Fruit fly (Drosophila melanogaster) whole organism, embryonic: ENCODE measurements around the gene CG33288.

Experiments
- Atf-2 ChIP-seq: fragments of 200-800 bp; sonication (Bioruptor generic); optimal IDR thresholded peaks from 2 replicates; lab custom pipeline; 2016; ENCODE audit warnings: missing biosample characterization, missing genetic modification characterization
- Bgb ChIP-seq: fragments of 200-800 bp; sonication (Bioruptor generic); IDR thresholded peaks from 2 replicates; pipeline ENCODE4 v1.3.6; 2022; ENCODE audit warnings: missing biosample characterization, missing genetic modification characterization; ENCODE audit not compliant: partially characterized antibody
- CG11696 ChIP-seq: fragments of 200-800 bp; sonication (Bioruptor generic); IDR thresholded peaks from 2 replicates; pipeline ENCODE4 v1.3.6; 2022; ENCODE audit warnings: missing biosample characterization, missing genetic modification characterization
- CG13287 ChIP-seq: fragments of 200-800 bp; sonication (Bioruptor generic); IDR thresholded peaks from 2 replicates; pipeline ENCODE4 v1.3.6; 2022; ENCODE audit warnings: missing biosample characterization, missing genetic modification characterization; ENCODE audit not compliant: partially characterized antibody
- CG14710 ChIP-seq: fragments of 200-800 bp; sonication (Bioruptor generic); optimal IDR thresholded peaks from 3 replicates; lab custom pipeline; 2019; ENCODE audit warnings: missing biosample characterization, mild to moderate bottlenecking, missing genetic modification characterization, moderate library complexity
- CG14860 ChIP-seq: fragments of 200-800 bp; sonication (Bioruptor generic); IDR thresholded peaks from 3 replicates; pipeline ENCODE4 v1.3.6; 2022; ENCODE audit warnings: missing biosample characterization, missing genetic modification characterization; ENCODE audit not compliant: partially characterized antibody
- CG15479 ChIP-seq: fragments of 200-800 bp; sonication (Bioruptor generic); optimal IDR thresholded peaks from 3 replicates; lab custom pipeline; 2019; ENCODE audit warnings: missing biosample characterization, mild to moderate bottlenecking, missing genetic modification characterization, moderate library complexity
- CG1602 ChIP-seq: fragments of 200-800 bp; sonication (Bioruptor generic); optimal IDR thresholded peaks from 3 replicates; lab custom pipeline; 2016; ENCODE audit warnings: missing biosample characterization, missing genetic modification characterization
- CG16813 ChIP-seq: fragments of 200-800 bp; sonication (Bioruptor generic); IDR thresholded peaks from 3 replicates; pipeline ENCODE4 v1.3.6; 2022; ENCODE audit warnings: missing biosample characterization, missing genetic modification characterization; ENCODE audit not compliant: partially characterized antibody
- CG18262 ChIP-seq: fragments of 200-800 bp; optimal IDR thresholded peaks from 3 replicates; lab custom pipeline; 2019; ENCODE audit warnings: missing biosample characterization, mild to moderate bottlenecking, missing genetic modification characterization, moderate library complexity
- CG2116 ChIP-seq: fragments of 200-800 bp; sonication (Bioruptor generic); optimal IDR thresholded peaks from 3 replicates; lab custom pipeline; 2018; ENCODE audit warnings: missing biosample characterization, mild to moderate bottlenecking, missing genetic modification characterization
- CG2678 ChIP-seq: fragments of 200-800 bp; sonication (Bioruptor generic); optimal IDR thresholded peaks from 3 replicates; lab custom pipeline; 2019; ENCODE audit warnings: missing biosample characterization, mild to moderate bottlenecking, missing genetic modification characterization, moderate library complexity
- CG34224 ChIP-seq: fragments of 200-800 bp; sonication (Bioruptor generic); IDR thresholded peaks from 3 replicates; pipeline ENCODE4 v1.3.6; 2022; ENCODE audit warnings: missing biosample characterization, missing genetic modification characterization; ENCODE audit not compliant: partially characterized antibody
- CG34422 ChIP-seq: fragments of 200-800 bp; sonication (Bioruptor generic); IDR thresholded peaks from 3 replicates; pipeline ENCODE4 v1.3.6; 2022; ENCODE audit warnings: missing biosample characterization, missing genetic modification characterization
- CG3838 ChIP-seq: fragments of 200-800 bp; sonication (Bioruptor generic); optimal IDR thresholded peaks from 3 replicates; lab custom pipeline; 2016; ENCODE audit warnings: missing biosample characterization, missing genetic modification characterization
- CG4730 ChIP-seq: fragments of 200-800 bp; sonication (Bioruptor generic); IDR thresholded peaks from 2 replicates; pipeline ENCODE4 v1.3.6; 2022; ENCODE audit warnings: missing biosample characterization, missing genetic modification characterization
- CG4854 ChIP-seq: fragments of 200-800 bp; sonication (Bioruptor generic); optimal IDR thresholded peaks from 2 replicates; lab custom pipeline; 2016; ENCODE audit warnings: missing biosample characterization, missing genetic modification characterization, inconsistent platforms
- CG6272 ChIP-seq: fragments of 200-800 bp; sonication (Bioruptor generic); IDR thresholded peaks from 2 replicates; pipeline ENCODE4 v1.3.6; 2022; ENCODE audit warnings: missing biosample characterization, missing genetic modification characterization
- CG6791 ChIP-seq: fragments of 200-800 bp; sonication (Bioruptor generic); IDR thresholded peaks from 3 replicates; pipeline ENCODE4 v1.3.6; 2022; ENCODE audit warnings: missing biosample characterization, missing genetic modification characterization; ENCODE audit not compliant: partially characterized antibody
- CG7928 ChIP-seq: fragments of 200-800 bp; sonication (Bioruptor generic); optimal IDR thresholded peaks from 2 replicates; lab custom pipeline; 2017; ENCODE audit warnings: missing biosample characterization, mild to moderate bottlenecking, missing genetic modification characterization
- CG8290 ChIP-seq, 3 experiments: fragments of 200-800 bp; sonication (Bioruptor generic); optimal IDR thresholded peaks; 2 replicates each; lab custom pipeline; 2016 to 2019; ENCODE audit warnings: missing biosample characterization in 3 of 3, missing genetic modification characterization in 3 of 3, mild to moderate bottlenecking in 2 of 3, moderate library complexity in 1 of 3
- CG9609 ChIP-seq: fragments of 200-800 bp; sonication (Bioruptor generic); optimal IDR thresholded peaks from 3 replicates; lab custom pipeline; 2016; ENCODE audit warnings: missing biosample characterization, missing genetic modification characterization
- Camta ChIP-seq: fragments of 200-800 bp; sonication (Bioruptor generic); optimal IDR thresholded peaks from 2 replicates; lab custom pipeline; 2016; ENCODE audit warnings: missing biosample characterization, missing genetic modification characterization
- D19A ChIP-seq: fragments of 200-800 bp; optimal IDR thresholded peaks from 3 replicates; lab custom pipeline; 2019; ENCODE audit warnings: missing biosample characterization, mild to moderate bottlenecking, missing genetic modification characterization, moderate library complexity
- Dfd ChIP-seq, 2 experiments: fragments of >200 bp; optimal IDR thresholded peaks; 2 replicates each; lab custom pipeline; 2017; ENCODE audit warnings: missing biosample characterization in 2 of 2, missing genetic modification characterization in 2 of 2
- Dll ChIP-seq: fragments of 200-800 bp; sonication (Bioruptor generic); IDR thresholded peaks from 4 replicates; pipeline ENCODE4 v1.3.6; 2022; ENCODE audit warnings: missing biosample characterization, missing genetic modification characterization; ENCODE audit not compliant: partially characterized antibody
- Doc2 ChIP-seq: fragments of 200-800 bp; sonication (Bioruptor generic); IDR thresholded peaks from 2 replicates; pipeline ENCODE4 v1.3.6; 2022; ENCODE audit warnings: missing biosample characterization, missing genetic modification characterization
- Doc3 ChIP-seq: fragments of 200-800 bp; sonication (Bioruptor generic); IDR thresholded peaks from 3 replicates; pipeline ENCODE4 v1.3.6; 2022; ENCODE audit warnings: missing biosample characterization, missing genetic modification characterization; ENCODE audit not compliant: partially characterized antibody
- E2f2 ChIP-seq: fragments of 200-800 bp; sonication (Bioruptor generic); IDR thresholded peaks from 2 replicates; pipeline ENCODE4 v1.3.6; 2022; ENCODE audit warnings: missing biosample characterization, missing genetic modification characterization
- MBD-R2 ChIP-seq: fragments of 200-800 bp; sonication (Bioruptor generic); IDR thresholded peaks from 2 replicates; pipeline ENCODE4 v1.3.6; 2022; ENCODE audit warnings: missing biosample characterization, missing genetic modification characterization
- MESR4 ChIP-seq: fragments of 200-800 bp; sonication (Bioruptor generic); optimal IDR thresholded peaks from 2 replicates; lab custom pipeline; 2018; ENCODE audit warnings: missing biosample characterization, mild to moderate bottlenecking, missing genetic modification characterization, moderate library complexity
- Med ChIP-seq: fragments of 200-800 bp; sonication (Bioruptor generic); peaks from one replicate; lab custom pipeline; 2016; ENCODE audit warnings: missing biosample characterization, missing genetic modification characterization, mild to moderate bottlenecking, inconsistent platforms, moderate library complexity
- Oli ChIP-seq: fragments of 200-800 bp; sonication (Bioruptor generic); optimal IDR thresholded peaks from 2 replicates; lab custom pipeline; 2018; ENCODE audit warnings: missing biosample characterization, mild to moderate bottlenecking, missing genetic modification characterization, moderate library complexity
- Opbp ChIP-seq: fragments of 200-800 bp; sonication (Bioruptor generic); IDR thresholded peaks from 3 replicates; pipeline ENCODE4 v1.3.6; 2022; ENCODE audit warnings: missing biosample characterization, missing genetic modification characterization; ENCODE audit not compliant: partially characterized antibody
- Optix ChIP-seq: fragments of 200-800 bp; sonication (Bioruptor generic); IDR thresholded peaks from 3 replicates; pipeline ENCODE4 v1.3.6; 2022; ENCODE audit warnings: missing biosample characterization, missing genetic modification characterization
- Six4 ChIP-seq: fragments of 200-800 bp; sonication (Bioruptor generic); optimal IDR thresholded peaks from 2 replicates; lab custom pipeline; 2016; ENCODE audit warnings: missing biosample characterization, missing genetic modification characterization
- Stat92E ChIP-seq, 3 experiments: fragments of >200 bp in 2 of 3; fragments of 200-800 bp in 1 of 3; sonication (Bioruptor generic) in 1 of 3; optimal IDR thresholded peaks; 2 replicates each; lab custom pipeline; 2017 to 2019; ENCODE audit warnings: missing biosample characterization in 3 of 3, missing genetic modification characterization in 3 of 3, mild to moderate bottlenecking in 1 of 3, moderate library complexity in 1 of 3
- bsh ChIP-seq, 2 experiments: fragments of 200-800 bp; sonication (Bioruptor generic); optimal IDR thresholded peaks; 2 replicates each; lab custom pipeline; 2017 to 2018; ENCODE audit warnings: mild to moderate bottlenecking in 2 of 2, missing biosample characterization in 2 of 2, missing genetic modification characterization in 2 of 2, moderate library complexity in 1 of 2
- dmrt11E ChIP-seq: fragments of 200-800 bp; sonication (Bioruptor generic); optimal IDR thresholded peaks from 3 replicates; lab custom pipeline; 2018; ENCODE audit warnings: missing biosample characterization, mild to moderate bottlenecking, missing genetic modification characterization, moderate library complexity
- inv ChIP-seq: fragments of 200-800 bp; sonication (Bioruptor generic); IDR thresholded peaks from 2 replicates; pipeline ENCODE4 v1.3.6; 2022; ENCODE audit warnings: missing biosample characterization, missing genetic modification characterization; ENCODE audit not compliant: partially characterized antibody
- nmo ChIP-seq: fragments of 200-800 bp; sonication (Bioruptor generic); optimal IDR thresholded peaks from 2 replicates; lab custom pipeline; 2018; ENCODE audit warnings: missing biosample characterization, mild to moderate bottlenecking, missing genetic modification characterization, moderate library complexity
- onecut ChIP-seq: fragments of 200-800 bp; sonication (Bioruptor generic); IDR thresholded peaks from 2 replicates; pipeline ENCODE4 v1.3.6; 2022; ENCODE audit warnings: missing biosample characterization, missing genetic modification characterization
- pzg ChIP-seq: fragments of 200-800 bp; sonication (Bioruptor generic); optimal IDR thresholded peaks from 3 replicates; lab custom pipeline; 2018; ENCODE audit warnings: missing biosample characterization, mild to moderate bottlenecking, missing genetic modification characterization, moderate library complexity
- sna ChIP-seq: fragments of 200-800 bp; sonication (Bioruptor generic); IDR thresholded peaks from 2 replicates; pipeline ENCODE4 v1.3.6; 2022; ENCODE audit warnings: missing biosample characterization, missing genetic modification characterization; ENCODE audit not compliant: partially characterized antibody
- tna ChIP-seq: fragments of 200-800 bp; sonication (Bioruptor generic); IDR thresholded peaks from 2 replicates; pipeline ENCODE4 v1.3.6; 2022; ENCODE audit warnings: missing biosample characterization, missing genetic modification characterization; ENCODE audit not compliant: partially characterized antibody
- trem ChIP-seq: fragments of 200-800 bp; optimal IDR thresholded peaks from 3 replicates; lab custom pipeline; 2019; ENCODE audit warnings: missing biosample characterization, mild to moderate bottlenecking, missing genetic modification characterization, moderate library complexity
- tx ChIP-seq: fragments of 200-800 bp; sonication (Bioruptor generic); optimal IDR thresholded peaks from 2 replicates; lab custom pipeline; 2016; ENCODE audit warnings: missing biosample characterization, missing genetic modification characterization
- wek ChIP-seq: fragments of 200-800 bp; sonication (Bioruptor generic); optimal IDR thresholded peaks from 3 replicates; lab custom pipeline; 2018; ENCODE audit warnings: missing biosample characterization, mild to moderate bottlenecking, missing genetic modification characterization, moderate library complexity

The CG33288 gene

DNA sequence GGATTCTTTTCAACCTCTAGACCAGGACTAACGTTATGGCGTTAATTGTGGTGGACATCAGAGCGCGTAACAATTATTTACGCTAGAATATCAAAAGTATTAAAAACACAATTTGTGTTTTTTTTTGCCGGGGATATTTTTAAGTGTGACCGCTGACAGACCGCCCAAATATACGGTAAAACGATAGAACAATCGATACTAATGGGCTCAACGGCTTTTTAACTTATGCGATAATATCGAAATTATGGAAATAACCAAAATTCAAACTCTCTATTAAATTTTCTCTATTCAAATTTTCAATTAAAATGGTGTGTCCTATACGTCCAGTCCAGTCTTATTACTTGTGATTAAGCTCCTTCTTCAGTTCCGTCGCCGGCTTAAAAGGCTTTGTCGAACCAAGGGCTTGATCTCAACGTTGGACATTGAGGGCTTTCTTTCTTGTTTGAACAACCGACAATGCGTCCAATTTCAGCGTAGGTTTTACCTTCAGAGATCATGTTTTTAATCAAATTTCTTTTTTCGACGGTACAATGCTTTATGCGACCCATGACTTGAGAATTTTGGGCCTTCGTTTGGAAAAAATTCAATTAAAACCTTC, 13.7 kb downstream of the CG33288 start, which contains the start of gene CG5664 (continued):
- TF ChIP-seq CG15479 (GFP tag; lab: Kevin White, UChicago) (no peak), MESR4 (GFP tag; lab: Kevin White, UChicago) (peak; percentile 2), MBD-R2 (GFP tag; lab: Robert Waterston, UW) (peak; percentile 52; the same call in 1 of the 2 replicates), sna (peak; percentile 85), nmo (GFP tag; lab: Kevin White, UChicago) (peak; percentile 7), Camta (no peak), Bgb (peak; percentile 85), CG34224 (peak; percentile 79), CG13287 (GFP tag; lab: Robert Waterston, UW) (peak; percentile 88), trem (tag; lab: Kevin White, UChicago) (peak; percentile 72), D19A (tag; lab: Kevin White, UChicago) (no peak), CG34422 (GFP tag; lab: Robert Waterston, UW) (no peak), bsh (GFP tag; optimal IDR thresholded peaks at IDR 0.05; lab: Kevin White, UChicago) (no peak), CG4854 (GFP tag; lab: Kevin White, UChicago) (no peak), Opbp (GFP tag; lab: Robert Waterston, UW) (peak; percentile 80; the same call in 2 of the 3 replicates), CG14710 (tag; lab: Kevin White, UChicago) (peak; percentile 34), CG6791 (GFP tag; lab: Robert Waterston, UW) (peak; percentile 80), Med (GFP tag; lab: Kevin White, UChicago) (peak; percentile 48), E2f2 (GFP tag; lab: Robert Waterston, UW) (peak; percentile 81), CG6272 (GFP tag; lab: Robert Waterston, UW) (no peak), Doc3 (GFP tag; lab: Robert Waterston, UW) (peak; percentile 71; the same call in 2 of the 3 replicates), CG11696 (GFP tag; lab: Robert Waterston, UW) (no peak), Dll (peak; percentile 89), CG18262 (tag; lab: Kevin White, UChicago) (no peak), CG3838 (no peak), CG2116 (GFP tag; lab: Kevin White, UChicago) (peak; percentile 40), CG14860 (GFP tag; lab: Robert Waterston, UW) (0 out of 3 replicates have a peak, but pooled peaks have one; percentile 54), tna (peak; percentile 68), tx (no peak), CG9609 (no peak), Atf-2 (GFP tag; lab: Kevin White, UChicago) (no peak), dmrt11E (tag; lab: Kevin White, UChicago) (no peak), Oli (tag; lab: Kevin White, UChicago) (no peak), CG2678 (no peak), CG8290 (GFP tag; optimal IDR thresholded peaks at IDR 0.05; lab: Kevin White, UChicago) (no peak), CG8290 (tag; optimal IDR thresholded peaks at IDR 0.05; lab: Kevin White, UChicago) (no peak), CG1602 (no peak), Six4 (GFP tag; lab: Kevin White, UChicago) (no peak), onecut (GFP tag; lab: Robert Waterston, UW) (no peak), inv (GFP tag; lab: Robert Waterston, UW) (peak; percentile 76), Doc2 (GFP tag; lab: Robert Waterston, UW) (no peak), Optix (no peak), Dfd (GFP tag; optimal IDR thresholded peaks at IDR 0.05; lab: Kevin White, UChicago) (no peak), CG16813 (GFP tag; lab: Robert Waterston, UW) (peak; percentile 81), Stat92E (GFP tag; optimal IDR thresholded peaks at IDR 0.05; lab: Kevin White, UChicago) (no peak), CG7928 (GFP tag; lab: Kevin White, UChicago) (no peak), wek (GFP tag; lab: Kevin White, UChicago) (peak; percentile 76), pzg (peak; percentile 56), CG4730 (GFP tag; lab: Robert Waterston, UW) (no peak)
